Worm (Caenorhabditis elegans) whole organism, L2 larva: ENCODE results near the gene amt-4.

Experiments used
- fos-1 ChIP-seq: fragments of 150-350 bp; optimal IDR thresholded peaks from 2 replicates; lab custom pipeline; 2014; ENCODE audit warnings: missing biosample characterization, missing genetic modification characterization
- sma-9 ChIP-seq, 2 experiments: fragments of 150-350 bp in 1 of 2; sonication (generic microtip) in 1 of 2; optimal IDR thresholded peaks; 2 replicates each; lab custom pipeline; 2014 to 2016; ENCODE audit warnings: missing genetic modification characterization in 2 of 2, mild to moderate bottlenecking in 1 of 2, missing biosample characterization in 1 of 2, missing compliant biosample characterization in 1 of 2, missing genetic modification reagents in 1 of 2, moderate library complexity in 1 of 2
- unc-62 ChIP-seq: fragments of 150-350 bp; optimal IDR thresholded peaks from 2 replicates; lab custom pipeline; 2014; ENCODE audit warnings: missing biosample characterization, missing genetic modification reagents, missing genetic modification characterization

DNA sequence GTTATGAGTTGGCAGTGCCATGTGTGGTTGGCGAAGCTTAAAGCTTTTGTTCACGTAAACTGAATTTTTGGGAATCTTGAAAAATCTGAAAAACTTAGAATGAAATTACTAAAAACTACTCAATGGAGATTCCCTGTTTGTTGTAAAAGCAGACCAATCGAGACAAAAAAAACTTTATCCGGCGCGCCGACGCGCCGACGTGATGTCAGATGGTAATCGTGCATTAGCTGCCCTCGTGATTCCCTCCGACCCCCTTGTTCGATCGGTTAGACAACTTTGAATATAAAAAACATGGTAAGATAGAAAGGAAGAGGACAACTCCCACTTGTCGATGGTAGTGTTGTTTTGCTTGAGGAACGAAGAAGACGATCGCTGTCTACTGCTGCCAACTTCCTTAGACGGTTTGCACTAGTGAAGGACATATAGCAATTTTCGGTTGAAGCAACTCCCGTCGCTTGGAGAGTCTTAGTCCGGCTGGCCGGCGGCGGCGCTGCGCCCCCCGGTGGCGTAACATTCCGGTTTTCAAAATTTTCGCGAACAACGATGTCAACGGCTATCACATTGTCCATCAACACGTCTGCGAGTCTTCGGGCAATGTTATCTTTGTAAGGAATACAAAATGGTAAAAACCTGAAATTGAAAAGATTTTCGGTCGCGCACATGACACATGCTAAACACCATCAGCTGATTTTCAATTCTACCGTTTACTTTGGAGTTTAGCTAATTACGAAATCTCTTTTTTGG, 15.1 kb upstream of the amt-4 start, which contains the start of gene C07A12.18:
- no peak for TF ChIP-seq sma-9 (GFP tag; optimal IDR thresholded peaks at IDR 0.05; lab: Kevin White, UChicago)
- TF ChIP-seq sma-9 (tag; optimal IDR thresholded peaks at IDR 0.05; lab: Kevin White, UChicago), result no peak
- TF ChIP-seq fos-1 (tag; lab: Kevin White, UChicago), result no peak
- no peak for TF ChIP-seq unc-62
